Fruit fly (Drosophila melanogaster): ENCODE results near the gene ECSIT.

DNA sequence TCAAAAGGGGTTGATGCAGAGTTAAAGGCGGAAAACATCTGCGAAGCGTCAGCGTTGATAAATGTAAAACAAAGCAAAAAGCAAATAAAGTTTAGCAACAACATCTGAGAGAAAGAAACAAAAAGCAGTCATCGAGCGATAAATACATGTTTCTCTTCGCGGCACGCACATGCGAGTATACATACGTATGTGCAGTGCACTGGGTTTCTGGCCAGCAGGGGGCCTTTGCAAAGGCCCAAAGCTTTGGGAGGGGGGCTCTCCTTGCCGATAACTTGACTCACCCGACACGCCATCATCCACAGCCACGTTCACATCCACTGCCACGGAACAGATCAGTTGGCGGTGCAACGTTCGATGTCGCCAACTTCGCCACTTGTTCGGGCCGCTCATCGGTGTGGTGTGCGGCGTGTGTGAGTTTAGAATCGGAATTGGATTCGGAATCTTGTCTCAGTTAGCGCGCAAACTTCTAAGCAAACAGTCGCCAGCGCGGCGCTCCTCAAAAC lies 43.2 kb upstream of the ECSIT start, which contains the start of gene CG42675:
- TF ChIP-seq usp (GFP tag; optimal IDR thresholded peaks at IDR 0.05) = no peak
- TF ChIP-seq Abd-B (GFP tag; optimal IDR thresholded peaks at IDR 0.05) = no peak
- TF ChIP-seq h (GFP tag; optimal IDR thresholded peaks at IDR 0.05) = no peak
- TF ChIP-seq HLH106 (tag; optimal IDR thresholded peaks at IDR 0.05) = no peak
- TF ChIP-seq Jra (GFP tag; optimal IDR thresholded peaks at IDR 0.05) = no peak
- TF ChIP-seq CG9705 (GFP tag; optimal IDR thresholded peaks at IDR 0.05) = no peak
- no peak for TF ChIP-seq Dfd (GFP tag; optimal IDR thresholded peaks at IDR 0.05)
- TF ChIP-seq ey (GFP tag; optimal IDR thresholded peaks at IDR 0.05) = no peak
- TF ChIP-seq fru (GFP tag; optimal IDR thresholded peaks at IDR 0.05) = no peak
- TF ChIP-seq psq (GFP tag; optimal IDR thresholded peaks at IDR 0.05) = no peak
- no peak for TF ChIP-seq GATAd (GFP tag; optimal IDR thresholded peaks at IDR 0.05)
- TF ChIP-seq dl (GFP tag; optimal IDR thresholded peaks at IDR 0.05; ENCODE audit: insufficient read depth in 1 of 2, partially characterized antibody in 2 of 2) = no peak

All from whole organism, wandering third instar larva.